Fruit fly (Drosophila melanogaster) whole organism, embryonic: ENCODE measurements around the gene CG7781.

ENCODE experiments used
- Antp ChIP-seq: fragments of 200-800 bp; sonication (Bioruptor generic); optimal IDR thresholded peaks from 3 replicates; lab custom pipeline; 2016; ENCODE audit warnings: missing biosample characterization, missing genetic modification characterization
- Atf6 ChIP-seq: fragments of 200-800 bp; sonication (Bioruptor generic); IDR thresholded peaks from 2 replicates; pipeline ENCODE4 v1.3.6; 2022; ENCODE audit warnings: missing biosample characterization, missing genetic modification characterization
- BtbVII ChIP-seq: fragments of 200-800 bp; sonication (Bioruptor generic); optimal IDR thresholded peaks from 3 replicates; lab custom pipeline; 2017; ENCODE audit warnings: missing biosample characterization, mild to moderate bottlenecking, missing genetic modification characterization
- CG10366 ChIP-seq: fragments of 200-800 bp; sonication (Bioruptor generic); IDR thresholded peaks from 2 replicates; pipeline ENCODE4 v1.3.6; 2022; ENCODE audit warnings: missing biosample characterization, missing genetic modification characterization
- CG10462 ChIP-seq: fragments of 200-800 bp; sonication (Bioruptor generic); optimal IDR thresholded peaks from 2 replicates; lab custom pipeline; 2016; ENCODE audit warnings: missing biosample characterization, missing genetic modification characterization
- CG10543 ChIP-seq: fragments of 200-800 bp; sonication (Bioruptor generic); optimal IDR thresholded peaks from 3 replicates; lab custom pipeline; 2017; ENCODE audit warnings: missing biosample characterization, mild to moderate bottlenecking, missing genetic modification characterization, moderate library complexity
- CG14667 ChIP-seq: fragments of 200-800 bp; sonication (Bioruptor generic); IDR thresholded peaks from 2 replicates; pipeline ENCODE4 v1.3.6; 2022; ENCODE audit warnings: missing biosample characterization, missing genetic modification characterization
- CG14965 ChIP-seq: fragments of 200-800 bp; sonication (Bioruptor generic); optimal IDR thresholded peaks from 2 replicates; lab custom pipeline; 2016; ENCODE audit warnings: missing biosample characterization, missing genetic modification characterization, borderline replicate concordance
- CG1529 ChIP-seq: fragments of 200-800 bp; sonication (Bioruptor generic); optimal IDR thresholded peaks from 3 replicates; lab custom pipeline; 2018; ENCODE audit warnings: missing biosample characterization, missing genetic modification characterization
- CG17829 ChIP-seq: fragments of 200-800 bp; optimal IDR thresholded peaks from 2 replicates; lab custom pipeline; 2019; ENCODE audit warnings: missing biosample characterization, mild to moderate bottlenecking, missing genetic modification characterization, moderate library complexity
- CG30020 ChIP-seq: fragments of 200-800 bp; optimal IDR thresholded peaks from 2 replicates; lab custom pipeline; 2019; ENCODE audit warnings: missing biosample characterization, mild to moderate bottlenecking, missing genetic modification characterization, moderate library complexity
- CG31224 ChIP-seq: fragments of 200-800 bp; sonication (Bioruptor generic); IDR thresholded peaks from 2 replicates; pipeline ENCODE4 v1.3.6; 2022; ENCODE audit warnings: missing biosample characterization, missing genetic modification characterization
- CG32772 ChIP-seq: fragments of 200-800 bp; sonication (Bioruptor generic); IDR thresholded peaks from 2 replicates; pipeline ENCODE4 v1.3.6; 2022; ENCODE audit warnings: missing biosample characterization, missing genetic modification characterization
- CG3281 ChIP-seq: fragments of 200-800 bp; sonication (Bioruptor generic); optimal IDR thresholded peaks from 3 replicates; lab custom pipeline; 2017; ENCODE audit warnings: missing biosample characterization, mild to moderate bottlenecking, missing genetic modification characterization
- CG3847 ChIP-seq: fragments of 200-800 bp; sonication (Bioruptor generic); IDR thresholded peaks from 2 replicates; pipeline ENCODE4 v1.3.6; 2022; ENCODE audit warnings: missing biosample characterization, missing genetic modification characterization
- CG4328 ChIP-seq: fragments of 200-800 bp; sonication (Bioruptor generic); optimal IDR thresholded peaks from 3 replicates; lab custom pipeline; 2017; ENCODE audit warnings: missing biosample characterization, missing genetic modification reagents, missing genetic modification characterization
- CG6175 ChIP-seq: fragments of 200-800 bp; sonication (Bioruptor generic); IDR thresholded peaks from 3 replicates; pipeline ENCODE4 v1.3.6; 2022; ENCODE audit warnings: missing biosample characterization, missing genetic modification characterization
- CG6683 ChIP-seq: fragments of 200-800 bp; sonication (Bioruptor generic); optimal IDR thresholded peaks from 2 replicates; lab custom pipeline; 2017; ENCODE audit warnings: missing biosample characterization, mild to moderate bottlenecking, missing genetic modification characterization, missing genetic modification reagents
- CG6689 ChIP-seq: fragments of 200-800 bp; sonication (Bioruptor generic); IDR thresholded peaks from 2 replicates; pipeline ENCODE4 v1.3.6; 2022; ENCODE audit warnings: missing biosample characterization, missing genetic modification characterization
- CG8089 ChIP-seq: fragments of 200-800 bp; sonication (Bioruptor generic); optimal IDR thresholded peaks from 3 replicates; lab custom pipeline; 2016; ENCODE audit warnings: missing biosample characterization, missing genetic modification characterization
- CG8924 ChIP-seq: fragments of 200-800 bp; optimal IDR thresholded peaks from 3 replicates; lab custom pipeline; 2019; ENCODE audit warnings: missing biosample characterization, mild to moderate bottlenecking, missing genetic modification characterization, moderate library complexity
- CG9797 ChIP-seq: fragments of 200-800 bp; sonication (Bioruptor generic); optimal IDR thresholded peaks from 3 replicates; lab custom pipeline; 2018; ENCODE audit warnings: missing biosample characterization, mild to moderate bottlenecking, missing genetic modification characterization
- CTCF ChIP-seq: fragments of 200-800 bp; sonication (Bioruptor generic); optimal IDR thresholded peaks from 2 replicates; lab custom pipeline; 2017; ENCODE audit warnings: missing biosample characterization, mild to moderate bottlenecking, missing genetic modification characterization, moderate library complexity
- Gsc ChIP-seq: fragments of 200-800 bp; sonication (Bioruptor generic); IDR thresholded peaks from 2 replicates; pipeline ENCODE4 v1.3.6; 2022; ENCODE audit warnings: missing biosample characterization, missing genetic modification characterization
- Nf-YB ChIP-seq: fragments of 200-800 bp; sonication (Bioruptor generic); optimal IDR thresholded peaks from 3 replicates; lab custom pipeline; 2019; ENCODE audit warnings: missing biosample characterization, mild to moderate bottlenecking, missing genetic modification characterization, moderate library complexity
- Stat92E ChIP-seq, 3 experiments: fragments of >200 bp in 2 of 3; fragments of 200-800 bp in 1 of 3; sonication (Bioruptor generic) in 1 of 3; optimal IDR thresholded peaks; 2 replicates each; lab custom pipeline; 2017 to 2019; ENCODE audit warnings: missing biosample characterization in 3 of 3, missing genetic modification characterization in 3 of 3, mild to moderate bottlenecking in 1 of 3, moderate library complexity in 1 of 3
- Xrp1 ChIP-seq: fragments of 200-800 bp; sonication (Bioruptor generic); IDR thresholded peaks from 2 replicates; pipeline ENCODE4 v1.3.6; 2022; ENCODE audit warnings: missing biosample characterization, missing genetic modification characterization
- ara ChIP-seq: fragments of 200-800 bp; sonication (Bioruptor generic); IDR thresholded peaks from 2 replicates; pipeline ENCODE4 v1.3.6; 2022; ENCODE audit warnings: missing biosample characterization, missing genetic modification characterization
- ato ChIP-seq: fragments of 200-800 bp; sonication (Bioruptor generic); IDR thresholded peaks from 2 replicates; pipeline ENCODE4 v1.3.6; 2022; ENCODE audit warnings: missing biosample characterization, missing genetic modification characterization; ENCODE audit not compliant: partially characterized antibody
- btn ChIP-seq: fragments of 200-800 bp; sonication (Bioruptor generic); optimal IDR thresholded peaks from 2 replicates; lab custom pipeline; 2016; ENCODE audit warnings: missing biosample characterization, missing genetic modification characterization
- caup ChIP-seq: fragments of 200-800 bp; sonication (Bioruptor generic); optimal IDR thresholded peaks from 3 replicates; lab custom pipeline; 2017; ENCODE audit warnings: missing biosample characterization, mild to moderate bottlenecking, missing genetic modification characterization, moderate library complexity; ENCODE audit not compliant: severe bottlenecking
- emc ChIP-seq: fragments of 200-800 bp; sonication (Bioruptor generic); optimal IDR thresholded peaks from 2 replicates; lab custom pipeline; 2016; ENCODE audit warnings: missing biosample characterization, missing genetic modification characterization
- eve ChIP-seq, 2 experiments: fragments of >200 bp; optimal IDR thresholded peaks; 2 replicates each; lab custom pipeline; 2017; ENCODE audit warnings: missing biosample characterization in 2 of 2, missing genetic modification characterization in 2 of 2
- grn ChIP-seq: fragments of 200-800 bp; sonication (Bioruptor generic); optimal IDR thresholded peaks from 3 replicates; lab custom pipeline; 2017; ENCODE audit warnings: missing biosample characterization, missing genetic modification characterization
- jing ChIP-seq: fragments of 200-800 bp; sonication (Bioruptor generic); optimal IDR thresholded peaks from 2 replicates; lab custom pipeline; 2018; ENCODE audit warnings: missing biosample characterization, mild to moderate bottlenecking, missing genetic modification characterization
- lov ChIP-seq, 2 experiments: fragments of 200-800 bp in 1 of 2; fragments of >200 bp in 1 of 2; sonication (Bioruptor generic) in 1 of 2; IDR thresholded peaks in 1 of 2; optimal IDR thresholded peaks in 1 of 2; 2 replicates in 1 of 2; 3 replicates in 1 of 2; pipeline versions ENCODE4 v1.3.6 to Lab custom; 2017 to 2022; ENCODE audit warnings: missing biosample characterization in 1 of 2, missing genetic modification characterization in 1 of 2
- nerfin-1 ChIP-seq: fragments of 200-800 bp; sonication (Bioruptor generic); optimal IDR thresholded peaks from 3 replicates; lab custom pipeline; 2019; ENCODE audit warnings: missing biosample characterization, mild to moderate bottlenecking, missing genetic modification characterization, moderate library complexity
- oc ChIP-seq: fragments of 200-800 bp; sonication (Bioruptor generic); optimal IDR thresholded peaks from 2 replicates; lab custom pipeline; 2018; ENCODE audit warnings: missing biosample characterization, mild to moderate bottlenecking, missing genetic modification characterization, moderate library complexity
- org-1 ChIP-seq: fragments of 200-800 bp; sonication (Bioruptor generic); optimal IDR thresholded peaks from 2 replicates; lab custom pipeline; 2017; ENCODE audit warnings: missing biosample characterization, missing genetic modification characterization
- p53 ChIP-seq: fragments of 200-800 bp; sonication (Bioruptor generic); optimal IDR thresholded peaks from 2 replicates; lab custom pipeline; 2016; ENCODE audit warnings: missing biosample characterization, missing genetic modification characterization
- pan ChIP-seq, 4 experiments: fragments of >200 bp in 3 of 4; fragments of 200-800 bp in 1 of 4; sonication (Bioruptor generic) in 1 of 4; optimal IDR thresholded peaks in 3 of 4; IDR thresholded peaks in 1 of 4; 2 replicates each; pipeline versions ENCODE4 v1.3.6 to Lab custom; 2017 to 2022; ENCODE audit warnings: missing biosample characterization in 2 of 4, missing genetic modification characterization in 2 of 4, mixed read lengths in 1 of 4
- pfk ChIP-seq: fragments of 200-800 bp; sonication (Bioruptor generic); optimal IDR thresholded peaks from 2 replicates; lab custom pipeline; 2018; ENCODE audit warnings: missing biosample characterization, mild to moderate bottlenecking, missing genetic modification characterization, moderate library complexity
- pho ChIP-seq: fragments of 200-800 bp; sonication (Bioruptor generic); optimal IDR thresholded peaks from 2 replicates; lab custom pipeline; 2016; ENCODE audit warnings: missing biosample characterization, missing genetic modification characterization
- sima ChIP-seq: fragments of 200-800 bp; sonication (Bioruptor generic); optimal IDR thresholded peaks from 2 replicates; lab custom pipeline; 2016; ENCODE audit warnings: missing biosample characterization, missing genetic modification characterization
- sug ChIP-seq: fragments of 200-800 bp; optimal IDR thresholded peaks from 2 replicates; lab custom pipeline; 2019; ENCODE audit warnings: missing biosample characterization, mild to moderate bottlenecking, missing genetic modification characterization, moderate library complexity
- tap ChIP-seq: fragments of 200-800 bp; optimal IDR thresholded peaks from 3 replicates; lab custom pipeline; 2019; ENCODE audit warnings: missing biosample characterization, mild to moderate bottlenecking, missing genetic modification characterization, moderate library complexity
- wor ChIP-seq: fragments of 200-800 bp; sonication (Bioruptor generic); IDR thresholded peaks from 2 replicates; pipeline ENCODE4 v1.3.6; 2022; ENCODE audit warnings: missing biosample characterization, missing genetic modification characterization
- yki ChIP-seq: fragments of >200 bp; optimal IDR thresholded peaks from 3 replicates; lab custom pipeline; 2018

The CG7781 gene

dm6 chr2L:8370364-8371326 lies 45.4 kb upstream of the CG7781 start, which contains the start of gene CG17292:
Gene CG17292 (plus strand): TSS chr2L:8370454.
- peak; percentile 33 for TF ChIP-seq CG8089 (GFP tag; lab: Kevin White, UChicago)
- peak; percentile 58 for TF ChIP-seq BtbVII
- TF ChIP-seq CG32772, result peak; percentile 31; the same call in 1 of the 2 replicates
- TF ChIP-seq btn (GFP tag; lab: Kevin White, UChicago), result no peak
- TF ChIP-seq Xrp1, result peak; percentile 63
- TF ChIP-seq oc, result peak; percentile 70
- TF ChIP-seq emc (GFP tag; lab: Kevin White, UChicago), result no peak
- peak; percentile 43 for TF ChIP-seq org-1 (GFP tag; lab: Kevin White, UChicago)
- TF ChIP-seq CG3847 (GFP tag; lab: Robert Waterston, UW), result peak; percentile 61
- TF ChIP-seq CG6683, result no peak
- peak; percentile 58; the same call in 2 of the 3 replicates for TF ChIP-seq CG6175
- TF ChIP-seq Atf6 (GFP tag; lab: Robert Waterston, UW), result peak; percentile 86
- TF ChIP-seq CG1529 (GFP tag; lab: Kevin White, UChicago), result no peak
- no peak for TF ChIP-seq nerfin-1 (tag; lab: Kevin White, UChicago)
- peak; percentile 57 for TF ChIP-seq CTCF
- no peak for TF ChIP-seq CG14667 (GFP tag; lab: Robert Waterston, UW)
- no peak for TF ChIP-seq Gsc (GFP tag; lab: Robert Waterston, UW)
- no peak for TF ChIP-seq eve (GFP tag; optimal IDR thresholded peaks at IDR 0.05; lab: Kevin White, UChicago)
- peak; percentile 13 for TF ChIP-seq CG9797
- peak; percentile 43 for TF ChIP-seq CG8924 (tag; lab: Kevin White, UChicago)
- no peak for TF ChIP-seq sima (GFP tag; lab: Kevin White, UChicago)
- no peak for TF ChIP-seq CG30020 (tag; lab: Kevin White, UChicago)
- TF ChIP-seq CG31224 (GFP tag; lab: Robert Waterston, UW), result 0 out of 2 replicates have a peak, but pooled peaks have one; percentile 13
- TF ChIP-seq Stat92E (GFP tag; optimal IDR thresholded peaks at IDR 0.05; lab: Kevin White, UChicago), result no peak
- peak; percentile 84 for TF ChIP-seq ato (GFP tag; lab: Robert Waterston, UW)
- TF ChIP-seq CG6689 (GFP tag; lab: Robert Waterston, UW), result peak; percentile 27; the same call in 1 of the 2 replicates
- no peak for TF ChIP-seq CG14965 (GFP tag; lab: Kevin White, UChicago)
- TF ChIP-seq Nf-YB (GFP tag; lab: Kevin White, UChicago), result peak; percentile 94
- TF ChIP-seq caup (GFP tag; lab: Kevin White, UChicago), result peak; percentile 76
- peak; percentile 20 for TF ChIP-seq Antp (GFP tag; lab: Kevin White, UChicago)
- TF ChIP-seq p53, result no peak
- peak; percentile 9 for TF ChIP-seq CG4328 (GFP tag; lab: Kevin White, UChicago)
- TF ChIP-seq yki (lab: Kevin White, UChicago), result no peak
- TF ChIP-seq grn (GFP tag; lab: Kevin White, UChicago), result peak; percentile 17
- TF ChIP-seq sug (tag; lab: Kevin White, UChicago), result peak; percentile 47
- no peak for TF ChIP-seq CG10462 (GFP tag; lab: Kevin White, UChicago)
- no peak for TF ChIP-seq jing
- TF ChIP-seq tap (tag; lab: Kevin White, UChicago), result peak; percentile 24
- peak; percentile 37 for TF ChIP-seq pho
- TF ChIP-seq CG17829, result no peak
- no peak for TF ChIP-seq pan (optimal IDR thresholded peaks at IDR 0.05; lab: Kevin White, UChicago)
- TF ChIP-seq pan (GFP tag; optimal IDR thresholded peaks at IDR 0.05 in 1 of 2, IDR thresholded peaks at IDR 0.05 in 1 of 2), result peak in 1 of 2 experiments; percentile 72
- TF ChIP-seq CG10543 (GFP tag; lab: Kevin White, UChicago), result peak; percentile 93
- TF ChIP-seq pfk, result peak; percentile 6
- TF ChIP-seq ara (GFP tag; lab: Robert Waterston, UW), result no peak
- peak; percentile 43; the same call in 1 of the 2 replicates for TF ChIP-seq CG10366 (GFP tag; lab: Robert Waterston, UW)
- TF ChIP-seq lov (optimal IDR thresholded peaks at IDR 0.05; lab: Kevin White, UChicago), result no peak
- TF ChIP-seq lov (GFP tag; IDR thresholded peaks at IDR 0.05; lab: Robert Waterston, UW), result 0 out of 3 replicates have a peak, but pooled peaks have one; percentile 55
- TF ChIP-seq CG3281 (GFP tag; lab: Kevin White, UChicago), result peak; percentile 43
- no peak for TF ChIP-seq wor (GFP tag; lab: Robert Waterston, UW)
